Fruit fly (Drosophila melanogaster) whole organism, pupa: ENCODE data around the gene CG31099.

Source experiments
- CG10348 ChIP-seq: fragments of 200-800 bp; sonication (Bioruptor generic); IDR thresholded peaks from 2 replicates; pipeline ENCODE4 v1.3.6; 2022; ENCODE audit warnings: missing biosample characterization, missing genetic modification characterization
- CG12605 ChIP-seq: fragments of 200-800 bp; sonication (Bioruptor generic); IDR thresholded peaks from 2 replicates; pipeline ENCODE4 v1.3.6; 2022; ENCODE audit warnings: missing biosample characterization, missing genetic modification characterization
- CG13204 ChIP-seq: fragments of 200-800 bp; sonication (Bioruptor generic); optimal IDR thresholded peaks from 2 replicates; lab custom pipeline; 2018; ENCODE audit warnings: missing biosample characterization, mild to moderate bottlenecking, missing genetic modification characterization, moderate library complexity
- CG14655 ChIP-seq: fragments of 200-800 bp; sonication (Bioruptor generic); optimal IDR thresholded peaks from 3 replicates; lab custom pipeline; 2017; ENCODE audit warnings: mild to moderate bottlenecking, missing biosample characterization, missing genetic modification reagents, missing genetic modification characterization
- CG15710 ChIP-seq: fragments of 200-800 bp; sonication (Bioruptor generic); optimal IDR thresholded peaks from 2 replicates; lab custom pipeline; 2018; ENCODE audit warnings: missing biosample characterization, mild to moderate bottlenecking, missing genetic modification characterization, moderate library complexity
- CG17806 ChIP-seq: fragments of 200-800 bp; sonication (Bioruptor generic); optimal IDR thresholded peaks from 2 replicates; lab custom pipeline; 2018; ENCODE audit warnings: missing biosample characterization, mild to moderate bottlenecking, missing genetic modification characterization, moderate library complexity
- CG32121 ChIP-seq: fragments of 200-800 bp; sonication (Bioruptor generic); IDR thresholded peaks from 2 replicates; pipeline ENCODE4 v1.3.6; 2022; ENCODE audit warnings: missing biosample characterization, missing genetic modification characterization
- CG34367 ChIP-seq: fragments of 200-800 bp; sonication (Bioruptor generic); optimal IDR thresholded peaks from 2 replicates; lab custom pipeline; 2018; ENCODE audit warnings: missing biosample characterization, mild to moderate bottlenecking, missing genetic modification characterization
- CG4496 ChIP-seq: fragments of 200-800 bp; sonication (Bioruptor generic); IDR thresholded peaks from 3 replicates; pipeline ENCODE4 v1.3.6; 2022; ENCODE audit warnings: missing biosample characterization, missing genetic modification characterization
- CG8159 ChIP-seq: fragments of 200-800 bp; sonication (Bioruptor generic); optimal IDR thresholded peaks from 3 replicates; lab custom pipeline; 2018; ENCODE audit warnings: missing biosample characterization, mild to moderate bottlenecking, missing genetic modification characterization, moderate library complexity
- CG8301 ChIP-seq: fragments of 200-800 bp; sonication (Bioruptor generic); optimal IDR thresholded peaks from 2 replicates; lab custom pipeline; 2018; ENCODE audit warnings: missing biosample characterization, mild to moderate bottlenecking, missing genetic modification characterization
- CG9948 ChIP-seq: fragments of 200-800 bp; sonication (Bioruptor generic); optimal IDR thresholded peaks from 2 replicates; lab custom pipeline; 2018; ENCODE audit warnings: missing biosample characterization, mild to moderate bottlenecking, missing genetic modification characterization, moderate library complexity
- D1 ChIP-seq: fragments of 200-800 bp; sonication (Bioruptor generic); optimal IDR thresholded peaks from 2 replicates; lab custom pipeline; 2018; ENCODE audit warnings: missing biosample characterization, mild to moderate bottlenecking, missing genetic modification characterization, moderate library complexity
- EcR ChIP-seq: fragments of 200-800 bp; sonication (Bioruptor generic); optimal IDR thresholded peaks from 3 replicates; lab custom pipeline; 2019; ENCODE audit warnings: missing biosample characterization, missing genetic modification characterization, mild to moderate bottlenecking, moderate library complexity, missing genetic modification reagents
- Ets98B ChIP-seq: fragments of 200-800 bp; sonication (Bioruptor generic); IDR thresholded peaks from 2 replicates; pipeline ENCODE4 v1.3.6; 2022; ENCODE audit warnings: missing biosample characterization, missing genetic modification characterization
- Pif1A ChIP-seq: fragments of 200-800 bp; sonication (Bioruptor generic); optimal IDR thresholded peaks from 3 replicates; lab custom pipeline; 2016; ENCODE audit warnings: missing biosample characterization, missing genetic modification characterization
- Pif1B ChIP-seq: fragments of 200-800 bp; sonication (Bioruptor generic); optimal IDR thresholded peaks from 3 replicates; lab custom pipeline; 2016; ENCODE audit warnings: missing biosample characterization, missing genetic modification characterization
- Snoo ChIP-seq: fragments of 200-800 bp; sonication (Bioruptor generic); optimal IDR thresholded peaks from 3 replicates; lab custom pipeline; 2017; ENCODE audit warnings: missing biosample characterization, mild to moderate bottlenecking, missing genetic modification characterization, inconsistent platforms
- fd96Ca ChIP-seq: fragments of 200-800 bp; sonication (Bioruptor generic); IDR thresholded peaks from 3 replicates; pipeline ENCODE4 v1.3.6; 2022; ENCODE audit warnings: missing biosample characterization, missing genetic modification characterization
- gl ChIP-seq: fragments of 200-800 bp; sonication (Bioruptor generic); optimal IDR thresholded peaks from 2 replicates; lab custom pipeline; 2018; ENCODE audit warnings: missing biosample characterization, mild to moderate bottlenecking, missing genetic modification characterization
- rn ChIP-seq: fragments of 200-800 bp; sonication (Bioruptor generic); IDR thresholded peaks from 2 replicates; pipeline ENCODE4 v1.3.6; 2022; ENCODE audit warnings: missing biosample characterization, missing genetic modification characterization

CG31099 gene

dm6 chr3R:25303857-25304440 lies 6.8 kb downstream of the CG31099 start, which contains the start of gene CG31436:
TSS of gene CG31436 (plus strand) at chr3R:25304137.
- TF ChIP-seq CG15710 (tag; lab: Kevin White, UChicago), result no peak
- TF ChIP-seq gl, result no peak
- no peak for TF ChIP-seq Ets98B (GFP tag; lab: Robert Waterston, UW)
- peak; percentile 74 for TF ChIP-seq EcR

dm6 chr3R:25302239-25302638 lies 8.5 kb downstream of the CG31099 start, which contains the start of gene CG31370:
TSS of gene CG31370 (plus strand) at chr3R:25302464.
- no peak for TF ChIP-seq CG12605

dm6 chr3R:25300575-25300974 lies 10.2 kb downstream of the CG31099 start, which contains the start of gene CG13659:
TSS of gene CG13659 (plus strand) at chr3R:25300891.
- TF ChIP-seq Pif1B, result no peak
- TF ChIP-seq CG4496, result no peak
- TF ChIP-seq CG34367 (tag; lab: Kevin White, UChicago), result no peak
- no peak for TF ChIP-seq CG8159 (tag; lab: Kevin White, UChicago)
- TF ChIP-seq Ets98B (GFP tag; lab: Robert Waterston, UW), result no peak
- TF ChIP-seq EcR, result no peak
- no peak for TF ChIP-seq fd96Ca (GFP tag; lab: Robert Waterston, UW)
- no peak for TF ChIP-seq D1 (tag; lab: Kevin White, UChicago)
- TF ChIP-seq CG15710 (tag; lab: Kevin White, UChicago), result no peak
- TF ChIP-seq, all 21 proteins: peak for 0

- no peak for TF ChIP-seq CG8301 (tag; lab: Kevin White, UChicago)
- no peak for TF ChIP-seq rn (GFP tag; lab: Robert Waterston, UW)
- no peak for TF ChIP-seq CG32121 (GFP tag; lab: Robert Waterston, UW)
- TF ChIP-seq Pif1A (GFP tag; lab: Kevin White, UChicago), result no peak
- no peak for TF ChIP-seq CG34367 (tag; lab: Kevin White, UChicago)
- TF ChIP-seq CG13204 (GFP tag; lab: Kevin White, UChicago), result no peak
- no peak for TF ChIP-seq Snoo (tag; lab: Kevin White, UChicago)
- no peak for TF ChIP-seq CG9948
- no peak for TF ChIP-seq EcR
- TF ChIP-seq CG12605, result no peak
- no peak for TF ChIP-seq CG8159 (tag; lab: Kevin White, UChicago)
- TF ChIP-seq D1 (tag; lab: Kevin White, UChicago), result no peak
- TF ChIP-seq Ets98B (GFP tag; lab: Robert Waterston, UW), result no peak
- no peak for TF ChIP-seq CG15710 (tag; lab: Kevin White, UChicago)
- TF ChIP-seq CG10348, result no peak
These were observed 11.2 kb downstream of the CG31099 start, which contains the start of gene CG31288 for dm6 chr3R:25299507-25299964. TSS of gene CG31288 (minus strand) at chr3R:25299557.

- TF ChIP-seq CG9948, result no peak
- TF ChIP-seq Snoo (tag; lab: Kevin White, UChicago), result no peak
- TF ChIP-seq CG10348, result no peak
- no peak for TF ChIP-seq CG8301 (tag; lab: Kevin White, UChicago)
- TF ChIP-seq Ets98B (GFP tag; lab: Robert Waterston, UW), result no peak
- no peak for TF ChIP-seq D1 (tag; lab: Kevin White, UChicago)
- TF ChIP-seq rn (GFP tag; lab: Robert Waterston, UW), result no peak
- no peak for TF ChIP-seq CG8159 (tag; lab: Kevin White, UChicago)
- TF ChIP-seq CG32121 (GFP tag; lab: Robert Waterston, UW), result no peak
- no peak for TF ChIP-seq CG4496
- TF ChIP-seq, all 21 proteins: peak for 0
These were observed 13.1 kb downstream of the CG31099 start, which contains the start of gene CG31097 for dm6 chr3R:25297678-25298077. TSS of gene CG31097 (minus strand) at chr3R:25297778.

dm6 chr3R:25295320-25296020 lies 15.3 kb downstream of the CG31099 start, which contains the start of gene CG31102:
TSS of gene CG31102 (minus strand) at chr3R:25295594.
- TF ChIP-seq Pif1B (no peak), gl (no peak), CG34367 (tag; lab: Kevin White, UChicago) (no peak), Pif1A (GFP tag; lab: Kevin White, UChicago) (no peak), Ets98B (GFP tag; lab: Robert Waterston, UW) (no peak), CG15710 (tag; lab: Kevin White, UChicago) (no peak), CG32121 (GFP tag; lab: Robert Waterston, UW) (peak; percentile 43; the same call in 1 of the 2 replicates), CG12605 (no peak), EcR (peak; percentile 63), CG9948 (no peak), D1 (tag; lab: Kevin White, UChicago) (no peak), CG14655 (GFP tag; lab: Kevin White, UChicago) (no peak), CG17806 (tag; lab: Kevin White, UChicago) (no peak)

dm6 chr3R:25292864-25293284 lies 17.9 kb downstream of the CG31099 start, which contains the start of gene CG31098:
TSS of gene CG31098 (minus strand) at chr3R:25292977.
- peak; percentile 10 for TF ChIP-seq Pif1A (GFP tag; lab: Kevin White, UChicago)
- TF ChIP-seq rn (GFP tag; lab: Robert Waterston, UW), result no peak
- TF ChIP-seq Pif1B, result peak; percentile 37
